Fruit fly (Drosophila melanogaster) whole organism: ENCODE results near the gene Klc.

Experiments used
- CG8478 ChIP-seq: fragments of >200 bp; optimal IDR thresholded peaks from 2 replicates; lab custom pipeline; 2018; ENCODE audit warnings: inconsistent platforms
- EcR ChIP-seq, 2 experiments: fragments of >200 bp; optimal IDR thresholded peaks; 2 replicates each; lab custom pipeline; 2017; ENCODE audit warnings: missing biosample characterization in 2 of 2, missing genetic modification characterization in 2 of 2, missing genetic modification reagents in 2 of 2
- psq ChIP-seq: fragments of >200 bp; optimal IDR thresholded peaks from 2 replicates; lab custom pipeline; 2017
- usp ChIP-seq: fragments of >200 bp; optimal IDR thresholded peaks from 2 replicates; lab custom pipeline; 2017; ENCODE audit warnings: missing biosample characterization, missing genetic modification characterization, mixed read lengths

DNA sequence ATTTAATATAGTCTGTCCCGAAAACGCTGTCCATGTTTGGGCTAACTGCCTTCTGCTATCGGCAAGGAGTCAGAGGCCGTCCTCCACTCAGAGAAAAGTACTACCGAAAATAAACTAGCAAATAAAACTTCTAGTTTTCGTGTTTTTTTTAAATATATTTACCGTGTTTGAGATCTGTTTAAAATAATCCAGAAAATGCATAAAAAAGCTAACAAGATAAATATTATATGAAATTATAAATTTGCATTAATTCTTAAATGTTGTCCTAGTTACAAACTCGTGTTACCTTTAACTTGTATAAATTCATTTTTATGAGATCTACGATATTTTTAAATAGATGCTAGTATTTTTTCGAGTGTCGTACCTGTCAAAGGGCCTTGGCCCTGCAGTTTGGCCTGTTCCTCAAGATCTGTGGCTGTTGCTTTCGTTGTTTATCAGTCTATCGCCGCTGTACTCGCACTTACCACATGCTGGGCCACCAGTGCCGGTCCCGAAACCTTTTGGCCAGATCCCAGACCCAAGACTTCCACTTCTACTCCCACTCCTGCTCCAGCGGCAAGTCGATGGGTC lies 46.3 kb downstream of the Klc start:
- TF ChIP-seq psq (lab: Kevin White, UChicago) (no peak), usp (GFP tag; lab: Kevin White, UChicago) (no peak), EcR (GFP tag; optimal IDR thresholded peaks at IDR 0.05; lab: Kevin White, UChicago) (no peak), CG8478 (no peak)
